Fruit fly (Drosophila melanogaster): ENCODE data around the gene CG17470.

- TF ChIP-seq CG17806 (tag; optimal IDR thresholded peaks at IDR 0.05) (no peak), CG12605 (GFP tag; IDR thresholded peaks at IDR 0.05) (peak; percentile 52; the same call in 1 of the 2 replicates), Snoo (tag; optimal IDR thresholded peaks at IDR 0.05) (no peak), CG4496 (GFP tag; IDR thresholded peaks at IDR 0.05) (0 out of 3 replicates have a peak, but pooled peaks have one; percentile 62), D1 (tag; optimal IDR thresholded peaks at IDR 0.05) (no peak), rn (GFP tag; IDR thresholded peaks at IDR 0.05) (no peak), EcR (GFP tag; optimal IDR thresholded peaks at IDR 0.05) (no peak), Pif1B (GFP tag; optimal IDR thresholded peaks at IDR 0.05) (peak; percentile 73), CG9948 (tag; optimal IDR thresholded peaks at IDR 0.05) (no peak), CG8159 (tag; optimal IDR thresholded peaks at IDR 0.05) (no peak), fd96Ca (GFP tag; IDR thresholded peaks at IDR 0.05) (no peak), CG15710 (tag; optimal IDR thresholded peaks at IDR 0.05) (peak; percentile 63), CG13204 (GFP tag; optimal IDR thresholded peaks at IDR 0.05) (no peak), CG8301 (tag; optimal IDR thresholded peaks at IDR 0.05) (peak; percentile 22)
These were observed 38.6 kb upstream of the CG17470 start, which contains the start of gene Cen for dm6 chr2L:20681648-20682098.
